Worm (Caenorhabditis elegans) whole organism, L3 larva: Measurements from ENCODE around the gene srlf-4.

Source experiments
- mdl-1 ChIP-seq: fragments of 150-350 bp; optimal IDR thresholded peaks from 2 replicates; lab custom pipeline; 2014; ENCODE audit warnings: missing biosample characterization, missing genetic modification characterization
- unc-39 ChIP-seq: sonication (generic microtip); optimal IDR thresholded peaks from 4 replicates; lab custom pipeline; 2017; ENCODE audit warnings: missing biosample characterization, missing genetic modification characterization
- zag-1 ChIP-seq: fragments of 150-350 bp; optimal IDR thresholded peaks from 2 replicates; lab custom pipeline; 2014; ENCODE audit warnings: missing biosample characterization, missing genetic modification characterization

ce11 chrIV:12876558-12876957 lies 47.7 kb downstream of the srlf-4 start:
- no peak for TF ChIP-seq unc-39
- no peak for TF ChIP-seq mdl-1 (tag; lab: Kevin White, UChicago)
- TF ChIP-seq zag-1 (tag; lab: Kevin White, UChicago), result no peak
